Worm (Caenorhabditis elegans): ENCODE measurements around the gene F18E3.10.

- TF ChIP-seq flt-1 (GFP tag; IDR thresholded peaks at IDR 0.05) (no peak), tra-4 (tag; optimal IDR thresholded peaks at IDR 0.05) (no peak), ceh-36 (tag; optimal IDR thresholded peaks at IDR 0.05) (no peak), sea-1 (GFP tag; conservative IDR thresholded peaks at IDR 0.05) (no peak), hnd-1 (tag; optimal IDR thresholded peaks at IDR 0.05) (no peak), F13C5.2 (tag; optimal IDR thresholded peaks at IDR 0.05) (no peak), ceh-13 (GFP tag; optimal IDR thresholded peaks at IDR 0.05) (no peak), tbx-37 (GFP tag; conservative IDR thresholded peaks at IDR 0.05) (no peak), tbx-11 (GFP tag; IDR thresholded peaks at IDR 0.05) (no peak), ama-1 (optimal IDR thresholded peaks at IDR 0.05) (no peak)
Measured at ce11 chrV:7434805-7435363, 10.6 kb upstream of the F18E3.10 start.

Data from whole organism, early embryonic.